Worm (Caenorhabditis elegans): ENCODE results near the gene W08G11.1.
"Not testable (repeated sequence)": the region's sequence is repeated elsewhere in the genome, so short reads cannot be mapped to it uniquely, and the experiment has no call there.

The W08G11.1 gene

ce11 chrV:16382949-16383348 lies 36.1 kb downstream of the W08G11.1 start:
- TF ChIP-seq ets-7 (tag; optimal IDR thresholded peaks at IDR 0.05) (no peak), hmbx-1 (tag; optimal IDR thresholded peaks at IDR 0.05) (no peak), pes-1 (GFP tag; IDR thresholded peaks at IDR 0.05) (no peak), hnd-1 (tag; optimal IDR thresholded peaks at IDR 0.05) (no peak), flt-1 (GFP tag; IDR thresholded peaks at IDR 0.05) (no peak), ceh-36 (tag; optimal IDR thresholded peaks at IDR 0.05) (no peak), ceh-13 (GFP tag; optimal IDR thresholded peaks at IDR 0.05) (no peak), aly-1 (tag; optimal IDR thresholded peaks at IDR 0.05) (no peak), B0310.2 (tag; optimal IDR thresholded peaks at IDR 0.05) (no peak), scrt-1 (GFP tag; IDR thresholded peaks at IDR 0.05) (no peak), tra-4 (tag; optimal IDR thresholded peaks at IDR 0.05) (no peak), F13C5.2 (tag; optimal IDR thresholded peaks at IDR 0.05) (no peak), tbx-37 (GFP tag; conservative IDR thresholded peaks at IDR 0.05) (no peak), sea-1 (GFP tag; conservative IDR thresholded peaks at IDR 0.05) (no peak), tbx-11 (GFP tag; IDR thresholded peaks at IDR 0.05) (no peak), hmg-4 (GFP tag; optimal IDR thresholded peaks at IDR 0.05) (no peak), ama-1 (optimal IDR thresholded peaks at IDR 0.05) (no peak)

ce11 chrV:16383729-16384128 lies 36.9 kb downstream of the W08G11.1 start, which contains the start of gene F13A7.7:
Gene F13A7.7, minus strand, starts transcription at chrV:16383829.
- TF ChIP-seq hmg-4 (GFP tag; optimal IDR thresholded peaks at IDR 0.05); ama-1 (optimal IDR thresholded peaks at IDR 0.05); aly-1 (tag; optimal IDR thresholded peaks at IDR 0.05): not testable (repeated sequence)

ce11 chrV:16388268-16388667 lies 41.4 kb downstream of the W08G11.1 start, which contains the start of gene sri-65:
Gene sri-65, minus strand, starts transcription at chrV:16388368.
- TF ChIP-seq tbx-11 (GFP tag; IDR thresholded peaks at IDR 0.05) (no peak), F13C5.2 (tag; optimal IDR thresholded peaks at IDR 0.05) (no peak), ceh-13 (GFP tag; optimal IDR thresholded peaks at IDR 0.05) (no peak), flt-1 (GFP tag; IDR thresholded peaks at IDR 0.05) (no peak), tbx-37 (GFP tag; conservative IDR thresholded peaks at IDR 0.05) (no peak), ets-7 (tag; optimal IDR thresholded peaks at IDR 0.05) (no peak), B0310.2 (tag; optimal IDR thresholded peaks at IDR 0.05) (no peak), hnd-1 (tag; optimal IDR thresholded peaks at IDR 0.05) (no peak), ceh-36 (tag; optimal IDR thresholded peaks at IDR 0.05) (no peak), hmbx-1 (tag; optimal IDR thresholded peaks at IDR 0.05) (no peak), ama-1 (optimal IDR thresholded peaks at IDR 0.05) (no peak), sea-1 (GFP tag; conservative IDR thresholded peaks at IDR 0.05) (no peak), aly-1 (tag; optimal IDR thresholded peaks at IDR 0.05) (no peak), hmg-4 (GFP tag; optimal IDR thresholded peaks at IDR 0.05) (no peak), pes-1 (GFP tag; IDR thresholded peaks at IDR 0.05) (no peak), tra-4 (tag; optimal IDR thresholded peaks at IDR 0.05) (no peak), scrt-1 (GFP tag; IDR thresholded peaks at IDR 0.05) (no peak)

ce11 chrV:16390655-16391054 lies 43.8 kb downstream of the W08G11.1 start, which contains the start of gene gst-44:
Gene gst-44, plus strand, starts transcription at chrV:16390891.
- TF ChIP-seq hmbx-1 (tag; optimal IDR thresholded peaks at IDR 0.05): no peak
- no peak for TF ChIP-seq ets-7 (tag; optimal IDR thresholded peaks at IDR 0.05)
- no peak for TF ChIP-seq ama-1 (optimal IDR thresholded peaks at IDR 0.05)
- TF ChIP-seq hnd-1 (tag; optimal IDR thresholded peaks at IDR 0.05): no peak
- TF ChIP-seq ceh-13 (GFP tag; optimal IDR thresholded peaks at IDR 0.05): no peak
- no peak for TF ChIP-seq tra-4 (tag; optimal IDR thresholded peaks at IDR 0.05)
- no peak for TF ChIP-seq sea-1 (GFP tag; conservative IDR thresholded peaks at IDR 0.05)
- TF ChIP-seq tbx-11 (GFP tag; IDR thresholded peaks at IDR 0.05): no peak
- TF ChIP-seq pes-1 (GFP tag; IDR thresholded peaks at IDR 0.05): no peak
- no peak for TF ChIP-seq scrt-1 (GFP tag; IDR thresholded peaks at IDR 0.05)
- no peak for TF ChIP-seq ceh-36 (tag; optimal IDR thresholded peaks at IDR 0.05)
- TF ChIP-seq aly-1 (tag; optimal IDR thresholded peaks at IDR 0.05): no peak
- no peak for TF ChIP-seq tbx-37 (GFP tag; conservative IDR thresholded peaks at IDR 0.05)
- no peak for TF ChIP-seq flt-1 (GFP tag; IDR thresholded peaks at IDR 0.05)
- TF ChIP-seq hmg-4 (GFP tag; optimal IDR thresholded peaks at IDR 0.05): no peak
- no peak for TF ChIP-seq F13C5.2 (tag; optimal IDR thresholded peaks at IDR 0.05)
- TF ChIP-seq B0310.2 (tag; optimal IDR thresholded peaks at IDR 0.05): no peak

- TF ChIP-seq pes-1 (GFP tag; IDR thresholded peaks at IDR 0.05) (no peak), tbx-37 (GFP tag; conservative IDR thresholded peaks at IDR 0.05) (no peak), ceh-36 (tag; optimal IDR thresholded peaks at IDR 0.05) (no peak), tbx-11 (GFP tag; IDR thresholded peaks at IDR 0.05) (no peak), ama-1 (optimal IDR thresholded peaks at IDR 0.05) (no peak), scrt-1 (GFP tag; IDR thresholded peaks at IDR 0.05) (no peak), F13C5.2 (tag; optimal IDR thresholded peaks at IDR 0.05) (no peak), ets-7 (tag; optimal IDR thresholded peaks at IDR 0.05) (no peak), flt-1 (GFP tag; IDR thresholded peaks at IDR 0.05) (no peak)
Measured at ce11 chrV:16393728-16394127, 46.9 kb downstream of the W08G11.1 start, which contains the start of gene srd-63. Gene srd-63, minus strand, starts transcription at chrV:16393828.

- TF ChIP-seq tbx-11 (GFP tag; IDR thresholded peaks at IDR 0.05): no peak
- TF ChIP-seq ets-7 (tag; optimal IDR thresholded peaks at IDR 0.05): no peak
- TF ChIP-seq F13C5.2 (tag; optimal IDR thresholded peaks at IDR 0.05): no peak
- no peak for TF ChIP-seq scrt-1 (GFP tag; IDR thresholded peaks at IDR 0.05)
- no peak for TF ChIP-seq sea-1 (GFP tag; conservative IDR thresholded peaks at IDR 0.05)
- no peak for TF ChIP-seq tbx-37 (GFP tag; conservative IDR thresholded peaks at IDR 0.05)
- no peak for TF ChIP-seq ama-1 (optimal IDR thresholded peaks at IDR 0.05)
- TF ChIP-seq hmbx-1 (tag; optimal IDR thresholded peaks at IDR 0.05): no peak
- TF ChIP-seq hmg-4 (GFP tag; optimal IDR thresholded peaks at IDR 0.05): no peak
- TF ChIP-seq B0310.2 (tag; optimal IDR thresholded peaks at IDR 0.05): no peak
- no peak for TF ChIP-seq aly-1 (tag; optimal IDR thresholded peaks at IDR 0.05)
- TF ChIP-seq pes-1 (GFP tag; IDR thresholded peaks at IDR 0.05): no peak
- no peak for TF ChIP-seq tra-4 (tag; optimal IDR thresholded peaks at IDR 0.05)
- no peak for TF ChIP-seq ceh-13 (GFP tag; optimal IDR thresholded peaks at IDR 0.05)
Measured at ce11 chrV:16395131-16395530, 48.3 kb downstream of the W08G11.1 start, which contains the start of gene F13A7.11. Gene F13A7.11, minus strand, starts transcription at chrV:16395304.

ce11 chrV:16395739-16396138 lies 48.9 kb downstream of the W08G11.1 start, which contains the start of gene F13A7.12:
Gene F13A7.12, plus strand, starts transcription at chrV:16396039.
- TF ChIP-seq aly-1 (tag; optimal IDR thresholded peaks at IDR 0.05): no peak
- TF ChIP-seq tra-4 (tag; optimal IDR thresholded peaks at IDR 0.05): no peak
- TF ChIP-seq ceh-36 (tag; optimal IDR thresholded peaks at IDR 0.05): no peak
- TF ChIP-seq hmbx-1 (tag; optimal IDR thresholded peaks at IDR 0.05): no peak
- no peak for TF ChIP-seq flt-1 (GFP tag; IDR thresholded peaks at IDR 0.05)
- TF ChIP-seq sea-1 (GFP tag; conservative IDR thresholded peaks at IDR 0.05): no peak
- no peak for TF ChIP-seq tbx-37 (GFP tag; conservative IDR thresholded peaks at IDR 0.05)

Measured in whole organism, early embryonic.